Worm (Caenorhabditis elegans) whole organism, late embryonic: ENCODE data around the gene T04C12.9.

Experiments used
- F13H6.1 ChIP-seq: sonication (generic microtip); optimal IDR thresholded peaks from 2 replicates; lab custom pipeline; 2016; ENCODE audit warnings: missing genetic modification characterization, missing compliant biosample characterization
- K09A11.1 ChIP-seq: sonication (generic microtip); optimal IDR thresholded peaks from 2 replicates; lab custom pipeline; 2017; ENCODE audit warnings: antibody characterized with exemption, mild to moderate bottlenecking, missing genetic modification characterization, missing compliant biosample characterization; ENCODE audit not compliant: insufficient read depth
- Y22D7AL.16 ChIP-seq: sonication (generic microtip); optimal IDR thresholded peaks from 2 replicates; lab custom pipeline; 2016; ENCODE audit warnings: missing genetic modification characterization, missing compliant biosample characterization
- ahr-1 ChIP-seq: sonication (generic microtip); optimal IDR thresholded peaks from 2 replicates; lab custom pipeline; 2016; ENCODE audit warnings: missing genetic modification characterization, missing compliant biosample characterization
- ama-1 ChIP-seq: fragments of 150-350 bp; optimal IDR thresholded peaks from 2 replicates; lab custom pipeline; 2014
- ceh-14 ChIP-seq: sonication (generic microtip); optimal IDR thresholded peaks from 2 replicates; lab custom pipeline; 2016; ENCODE audit warnings: missing genotype, missing genetic modification characterization, missing compliant biosample characterization
- ceh-30 ChIP-seq: fragments of 150-350 bp; optimal IDR thresholded peaks from 2 replicates; lab custom pipeline; 2014; ENCODE audit warnings: missing biosample characterization, missing genetic modification characterization
- ceh-31 ChIP-seq: sonication (generic microtip); optimal IDR thresholded peaks from 2 replicates; lab custom pipeline; 2016; ENCODE audit warnings: missing genetic modification characterization, missing compliant biosample characterization
- ceh-34 ChIP-seq: sonication (generic microtip); optimal IDR thresholded peaks from 2 replicates; lab custom pipeline; 2016; ENCODE audit warnings: mild to moderate bottlenecking, missing genetic modification characterization, missing compliant biosample characterization
- ceh-45 ChIP-seq: fragments of 200-800 bp; sonication (Bioruptor generic); IDR thresholded peaks from 2 replicates; pipeline ENCODE4 v1.3.6; 2022; ENCODE audit warnings: missing genetic modification reagents, missing genetic modification characterization, missing compliant biosample characterization
- ceh-6 ChIP-seq: fragments of 200-800 bp; sonication (Bioruptor generic); optimal IDR thresholded peaks from 2 replicates; lab custom pipeline; 2018; ENCODE audit warnings: mild to moderate bottlenecking, missing genetic modification characterization, missing compliant biosample characterization
- che-1 ChIP-seq: sonication (generic microtip); optimal IDR thresholded peaks from 2 replicates; lab custom pipeline; 2016; ENCODE audit warnings: mild to moderate bottlenecking, missing genetic modification characterization, missing compliant biosample characterization
- elt-2 ChIP-seq: sonication (generic microtip); optimal IDR thresholded peaks from 2 replicates; lab custom pipeline; 2016; ENCODE audit warnings: missing genetic modification reagents, missing genetic modification characterization, missing compliant biosample characterization
- ets-4 ChIP-seq: sonication (generic microtip); optimal IDR thresholded peaks from 2 replicates; lab custom pipeline; 2016; ENCODE audit warnings: missing genetic modification characterization, missing compliant biosample characterization
- hlh-30 ChIP-seq: sonication (generic microtip); optimal IDR thresholded peaks from 2 replicates; lab custom pipeline; 2017; ENCODE audit warnings: antibody characterized with exemption, missing genetic modification characterization, missing compliant biosample characterization; ENCODE audit not compliant: insufficient read depth
- lin-11 ChIP-seq: fragments of 200-800 bp; sonication (Bioruptor generic); optimal IDR thresholded peaks from 2 replicates; lab custom pipeline; 2018; ENCODE audit warnings: mild to moderate bottlenecking, missing genetic modification characterization, missing compliant biosample characterization
- madf-2 ChIP-seq: sonication (generic microtip); optimal IDR thresholded peaks from 2 replicates; lab custom pipeline; 2017; ENCODE audit warnings: missing genetic modification characterization, missing compliant biosample characterization
- mec-3 ChIP-seq: sonication (generic microtip); optimal IDR thresholded peaks from 2 replicates; lab custom pipeline; 2016; ENCODE audit warnings: borderline replicate concordance, missing genetic modification characterization, missing compliant biosample characterization
- nfya-1 ChIP-seq: sonication (generic microtip); optimal IDR thresholded peaks from 2 replicates; lab custom pipeline; 2017; ENCODE audit warnings: missing genetic modification characterization, mild to moderate bottlenecking, missing compliant biosample characterization, antibody characterized with exemption, moderate library complexity
- nhr-232 ChIP-seq: sonication (generic microtip); optimal IDR thresholded peaks from 2 replicates; lab custom pipeline; 2016; ENCODE audit warnings: missing genetic modification characterization, missing compliant biosample characterization
- npax-4 ChIP-seq: sonication (generic microtip); optimal IDR thresholded peaks from 2 replicates; lab custom pipeline; 2016; ENCODE audit warnings: missing genetic modification characterization, missing compliant biosample characterization
- odd-2 ChIP-seq: sonication (generic microtip); optimal IDR thresholded peaks from 2 replicates; lab custom pipeline; 2017; ENCODE audit warnings: antibody characterized with exemption, mild to moderate bottlenecking, missing genetic modification characterization, missing compliant biosample characterization
- pag-3 ChIP-seq: sonication (generic microtip); optimal IDR thresholded peaks from 2 replicates; lab custom pipeline; 2016; ENCODE audit warnings: missing compliant biosample characterization, missing genetic modification characterization, borderline replicate concordance
- pat-9 ChIP-seq: fragments of 200-800 bp; sonication (Bioruptor generic); optimal IDR thresholded peaks from 2 replicates; lab custom pipeline; 2018; ENCODE audit warnings: mild to moderate bottlenecking, missing genetic modification characterization, moderate library complexity, missing compliant biosample characterization
- pax-1 ChIP-seq: fragments of 150-350 bp; optimal IDR thresholded peaks from 2 replicates; lab custom pipeline; 2014; ENCODE audit warnings: missing biosample characterization, missing genetic modification characterization
- rnt-1 ChIP-seq: sonication (generic microtip); optimal IDR thresholded peaks from 2 replicates; lab custom pipeline; 2016; ENCODE audit warnings: missing genetic modification characterization, missing compliant biosample characterization
- sox-2 ChIP-seq: fragments of 200-800 bp; sonication (Bioruptor generic); IDR thresholded peaks from 2 replicates; pipeline ENCODE4 v1.3.6; 2022; ENCODE audit warnings: missing genetic modification reagents, missing genetic modification characterization, missing compliant biosample characterization
- sox-4 ChIP-seq: sonication (generic microtip); optimal IDR thresholded peaks from 2 replicates; lab custom pipeline; 2017; ENCODE audit warnings: mild to moderate bottlenecking, missing genetic modification characterization, inconsistent platforms, missing compliant biosample characterization
- ttx-3 ChIP-seq: sonication (generic microtip); optimal IDR thresholded peaks from 2 replicates; lab custom pipeline; 2016; ENCODE audit warnings: missing genetic modification reagents, missing genetic modification characterization, missing compliant biosample characterization
- unc-3 ChIP-seq, 2 experiments: fragments of 200-800 bp in 1 of 2; sonication (Bioruptor generic) in 1 of 2; sonication (generic microtip) in 1 of 2; conservative IDR thresholded peaks in 1 of 2; optimal IDR thresholded peaks in 1 of 2; 2 replicates each; pipeline versions ENCODE4 v1.3.6 to Lab custom; 2016 to 2022; ENCODE audit warnings: missing compliant biosample characterization in 2 of 2, missing genetic modification characterization in 2 of 2, missing genetic modification reagents in 1 of 2
- unc-55 ChIP-seq: sonication (generic microtip); optimal IDR thresholded peaks from 2 replicates; lab custom pipeline; 2017; ENCODE audit warnings: missing biosample characterization, missing genetic modification reagents, missing genetic modification characterization
- zip-5 ChIP-seq: sonication (generic microtip); optimal IDR thresholded peaks from 2 replicates; lab custom pipeline; 2016; ENCODE audit warnings: missing genetic modification characterization, missing compliant biosample characterization
- ztf-16 ChIP-seq: sonication (generic microtip); optimal IDR thresholded peaks from 2 replicates; lab custom pipeline; 2017; ENCODE audit warnings: missing genetic modification characterization, missing compliant biosample characterization

The T04C12.9 gene

ce11 chrV:11095873-11096272 is 32.9 kb upstream of the T04C12.9 start, which contains the start of gene Y42A5A.3:
TSS of gene Y42A5A.3 (minus strand) at chrV:11095973.
- TF ChIP-seq hlh-30 (tag; lab: Kevin White, UChicago) = no peak
- TF ChIP-seq ama-1 (lab: Kevin White, UChicago) = no peak
- TF ChIP-seq ahr-1 = no peak
- TF ChIP-seq ttx-3 (tag; lab: Kevin White, UChicago) = no peak
- TF ChIP-seq che-1 = no peak
- no peak for TF ChIP-seq mec-3 (tag; lab: Kevin White, UChicago)
- TF ChIP-seq lin-11 = no peak
- TF ChIP-seq unc-3 (GFP tag; conservative IDR thresholded peaks at IDR 0.05; lab: Robert Waterston, UW) = no peak
- no peak for TF ChIP-seq unc-3 (tag; optimal IDR thresholded peaks at IDR 0.05; lab: Kevin White, UChicago)
- no peak for TF ChIP-seq nhr-232
- no peak for TF ChIP-seq ceh-34 (tag; lab: Kevin White, UChicago)
- TF ChIP-seq ets-4 (tag; lab: Kevin White, UChicago) = no peak
- TF ChIP-seq ceh-45 (GFP tag; lab: Robert Waterston, UW) = no peak
- no peak for TF ChIP-seq zip-5 (tag; lab: Kevin White, UChicago)
- TF ChIP-seq sox-4 (tag; lab: Kevin White, UChicago) = no peak
- no peak for TF ChIP-seq ceh-30 (tag; lab: Kevin White, UChicago)
- TF ChIP-seq madf-2 = no peak
- no peak for TF ChIP-seq pag-3 (tag; lab: Kevin White, UChicago)

DNA sequence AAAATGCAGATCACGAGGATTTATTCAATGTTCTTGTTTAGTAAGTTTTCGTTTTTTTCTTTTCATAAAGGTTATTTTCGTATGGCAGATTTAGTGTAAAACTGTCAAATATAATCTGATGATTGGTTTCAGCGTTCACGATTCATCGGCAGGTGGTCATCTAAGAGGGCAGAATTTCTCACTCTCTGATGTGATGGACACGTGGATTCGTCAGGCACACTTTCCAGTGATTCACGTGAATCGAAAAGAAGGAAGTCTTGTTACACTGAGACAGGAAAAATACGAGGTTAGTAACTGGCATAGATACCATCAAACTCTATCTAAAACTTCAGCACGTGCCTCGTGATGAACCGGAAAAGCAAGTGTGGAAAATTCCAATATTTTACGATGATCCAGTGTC is 31.7 kb upstream of the T04C12.9 start:
- TF ChIP-seq npax-4 (tag; lab: Kevin White, UChicago) = no peak
- no peak for TF ChIP-seq ceh-31
- TF ChIP-seq ttx-3 (tag; lab: Kevin White, UChicago) = no peak
- TF ChIP-seq sox-4 (tag; lab: Kevin White, UChicago) = no peak
- TF ChIP-seq ets-4 (tag; lab: Kevin White, UChicago) = no peak
- TF ChIP-seq pax-1 (tag; lab: Kevin White, UChicago) = no peak
- no peak for TF ChIP-seq pag-3 (tag; lab: Kevin White, UChicago)
- TF ChIP-seq unc-55 (GFP tag; lab: Kevin White, UChicago) = no peak
- no peak for TF ChIP-seq ztf-16 (tag; lab: Kevin White, UChicago)
- TF ChIP-seq nhr-232 = no peak
- TF ChIP-seq K09A11.1 (tag; lab: Kevin White, UChicago) = no peak
- TF ChIP-seq ceh-6 (GFP tag; lab: Kevin White, UChicago) = no peak
- no peak for TF ChIP-seq ceh-14
- TF ChIP-seq sox-2 (GFP tag; lab: Robert Waterston, UW) = no peak

- TF ChIP-seq Y22D7AL.16 (no peak), lin-11 (no peak), rnt-1 (tag; lab: Kevin White, UChicago) (peak; percentile 69), odd-2 (tag; lab: Kevin White, UChicago) (no peak)
These were observed 30.4 kb upstream of the T04C12.9 start, which contains the start of gene lact-8 for ce11 chrV:11093163-11094091. TSS of gene lact-8 (minus strand) at chrV:11093607.

- TF ChIP-seq odd-2 (tag; lab: Kevin White, UChicago) (no peak), nfya-1 (tag; lab: Kevin White, UChicago) (no peak), F13H6.1 (tag; lab: Kevin White, UChicago) (no peak), lin-11 (no peak), elt-2 (tag; lab: Kevin White, UChicago) (no peak), pat-9 (tag; lab: Kevin White, UChicago) (no peak)
These were observed 24.5 kb upstream of the T04C12.9 start, which contains the start of gene Y42A5A.1 for ce11 chrV:11087519-11087998. TSS of gene Y42A5A.1 (plus strand) at chrV:11087948.
